Fruit fly (Drosophila melanogaster): ENCODE measurements around the gene Hyls1.

dm6 chr2L:16352585-16353580 lies at the start of gene Hyls1, which contains the start of the genes chif and CG4455:
- TF ChIP-seq kay (GFP tag; ENCODE audit: borderline replicate concordance) (peak; percentile 91), pad (GFP tag; optimal IDR thresholded peaks at IDR 0.05) (peak; percentile 1)

Measured in whole organism, adult.